Worm (Caenorhabditis elegans) whole organism, young adult: ENCODE data around the gene ZK402.2.
A peak's percentile ranks its signal among the peaks of the same experiment; 100 is the strongest.

Experiments used
- B0035.1 ChIP-seq: sonication (generic microtip); optimal IDR thresholded peaks from 2 replicates; lab custom pipeline; 2016; ENCODE audit warnings: missing genetic modification characterization, mild to moderate bottlenecking, missing compliant biosample characterization, missing genotype, missing genetic modification reagents
- B0261.1 ChIP-seq: sonication (generic microtip); optimal IDR thresholded peaks from 2 replicates; lab custom pipeline; 2016; ENCODE audit warnings: mild to moderate bottlenecking, missing genetic modification characterization, moderate library complexity, missing compliant biosample characterization
- B0336.3 ChIP-seq: fragments of 200-800 bp; sonication (Bioruptor generic); IDR thresholded peaks from 2 replicates; pipeline ENCODE4 v1.3.6; 2022; ENCODE audit warnings: missing genetic modification characterization, missing compliant biosample characterization
- C17E4.6 ChIP-seq: fragments of 200-800 bp; sonication (Bioruptor generic); IDR thresholded peaks from 2 replicates; pipeline ENCODE4 v1.3.6; 2022; ENCODE audit warnings: missing genetic modification reagents, missing genetic modification characterization, missing compliant biosample characterization
- D2030.7 ChIP-seq: fragments of 200-800 bp; sonication (Bioruptor generic); IDR thresholded peaks from 2 replicates; pipeline ENCODE4 v1.3.6; 2022; ENCODE audit warnings: missing genetic modification reagents, missing genetic modification characterization, missing compliant biosample characterization
- F33H1.4 ChIP-seq: fragments of 200-800 bp; sonication (Bioruptor generic); IDR thresholded peaks from 2 replicates; pipeline ENCODE4 v1.3.6; 2022; ENCODE audit warnings: missing genetic modification reagents, missing genetic modification characterization, missing compliant biosample characterization
- F37B4.10 ChIP-seq: fragments of 200-800 bp; sonication (Bioruptor generic); IDR thresholded peaks from 2 replicates; pipeline ENCODE4 v1.3.6; 2022; ENCODE audit warnings: missing genetic modification characterization, missing compliant biosample characterization
- F39B2.1 ChIP-seq: fragments of 200-800 bp; sonication (Bioruptor generic); IDR thresholded peaks from 2 replicates; pipeline ENCODE4 v1.3.6; 2022; ENCODE audit warnings: missing genetic modification reagents, missing genetic modification characterization, missing compliant biosample characterization
- F49E8.2 ChIP-seq: sonication (generic microtip); optimal IDR thresholded peaks from 3 replicates; lab custom pipeline; 2017; ENCODE audit warnings: missing genetic modification characterization, mild to moderate bottlenecking, missing compliant biosample characterization, antibody characterized with exemption, moderate library complexity; ENCODE audit not compliant: insufficient read depth
- K11D2.4 ChIP-seq: fragments of 200-800 bp; sonication (Bioruptor generic); IDR thresholded peaks from 2 replicates; pipeline ENCODE4 v1.3.6; 2022; ENCODE audit warnings: missing genetic modification reagents, missing genetic modification characterization, missing compliant biosample characterization
- T07F8.4 ChIP-seq: sonication (generic microtip); optimal IDR thresholded peaks from 2 replicates; lab custom pipeline; 2016; ENCODE audit warnings: mild to moderate bottlenecking, missing genetic modification characterization, moderate library complexity, missing compliant biosample characterization
- Y53F4B.3 ChIP-seq: fragments of 200-800 bp; sonication (Bioruptor generic); IDR thresholded peaks from 2 replicates; pipeline ENCODE4 v1.3.6; 2022; ENCODE audit warnings: missing genetic modification reagents, missing genetic modification characterization, missing compliant biosample characterization
- Y53G8AR.9 ChIP-seq: fragments of 200-800 bp; sonication (Bioruptor generic); conservative IDR thresholded peaks from 2 replicates; pipeline ENCODE4 v1.3.6; 2022; ENCODE audit warnings: missing genetic modification reagents, missing genetic modification characterization, missing compliant biosample characterization
- Y67H2A.10 ChIP-seq: fragments of 200-800 bp; sonication (Bioruptor generic); conservative IDR thresholded peaks from 2 replicates; pipeline ENCODE4 v1.3.6; 2022; ENCODE audit warnings: missing genetic modification reagents, missing genetic modification characterization, missing compliant biosample characterization
- aptf-3 ChIP-seq: fragments of 200-800 bp; sonication (Bioruptor generic); IDR thresholded peaks from 2 replicates; pipeline ENCODE4 v1.3.6; 2022; ENCODE audit warnings: missing genetic modification characterization, missing compliant biosample characterization
- atf-7 ChIP-seq: sonication (generic microtip); optimal IDR thresholded peaks from 2 replicates; lab custom pipeline; 2017; ENCODE audit warnings: mild to moderate bottlenecking, missing genetic modification characterization, missing compliant biosample characterization
- bed-1 ChIP-seq: fragments of 200-800 bp; sonication (Bioruptor generic); IDR thresholded peaks from 2 replicates; pipeline ENCODE4 v1.3.6; 2022; ENCODE audit warnings: missing genetic modification reagents, missing genetic modification characterization, missing compliant biosample characterization
- ccch-3 ChIP-seq: fragments of 200-800 bp; sonication (Bioruptor generic); optimal IDR thresholded peaks from 2 replicates; lab custom pipeline; 2018; ENCODE audit warnings: mild to moderate bottlenecking, missing genetic modification characterization, missing compliant biosample characterization
- cebp-2 ChIP-seq: fragments of 200-800 bp; sonication (Bioruptor generic); IDR thresholded peaks from 2 replicates; pipeline ENCODE4 v1.3.6; 2022; ENCODE audit warnings: missing genetic modification characterization, missing compliant biosample characterization
- die-1 ChIP-seq: sonication (generic microtip); optimal IDR thresholded peaks from 2 replicates; lab custom pipeline; 2016; ENCODE audit warnings: missing genotype, mild to moderate bottlenecking, missing genetic modification characterization, missing compliant biosample characterization
- dox-1 ChIP-seq: fragments of 200-800 bp; sonication (Bioruptor generic); IDR thresholded peaks from 2 replicates; pipeline ENCODE4 v1.3.6; 2022; ENCODE audit warnings: missing genetic modification reagents, missing genetic modification characterization, missing compliant biosample characterization
- dpff-1 ChIP-seq: sonication (generic microtip); optimal IDR thresholded peaks from 2 replicates; lab custom pipeline; 2017; ENCODE audit warnings: mild to moderate bottlenecking, missing genetic modification characterization, missing compliant biosample characterization
- egrh-3 ChIP-seq: fragments of 200-800 bp; sonication (Bioruptor generic); IDR thresholded peaks from 2 replicates; pipeline ENCODE4 v1.3.6; 2022; ENCODE audit warnings: missing genetic modification reagents, missing genetic modification characterization, missing compliant biosample characterization
- ekl-4 ChIP-seq: fragments of 200-800 bp; sonication (Bioruptor generic); IDR thresholded peaks from 2 replicates; pipeline ENCODE4 v1.3.6; 2022; ENCODE audit warnings: missing genetic modification reagents, missing genetic modification characterization, missing compliant biosample characterization
- gei-17 ChIP-seq: fragments of 200-800 bp; sonication (Bioruptor generic); optimal IDR thresholded peaks from 2 replicates; lab custom pipeline; 2018; ENCODE audit warnings: mild to moderate bottlenecking, missing genetic modification characterization, missing compliant biosample characterization
- him-1 ChIP-seq: sonication (generic microtip); optimal IDR thresholded peaks from 2 replicates; lab custom pipeline; 2016; ENCODE audit warnings: missing genotype, missing genetic modification reagents, missing genetic modification characterization, missing compliant biosample characterization
- hsf-1 ChIP-seq: fragments of 200-800 bp; sonication (Bioruptor generic); IDR thresholded peaks from 2 replicates; pipeline ENCODE4 v1.3.6; 2022; ENCODE audit warnings: missing genetic modification reagents, missing genetic modification characterization, missing compliant biosample characterization
- lag-1 ChIP-seq: fragments of 200-800 bp; sonication (Bioruptor generic); IDR thresholded peaks from 2 replicates; pipeline ENCODE4 v1.3.6; 2022; ENCODE audit warnings: missing genetic modification reagents, missing genetic modification characterization, missing compliant biosample characterization
- let-607 ChIP-seq, 2 experiments: fragments of 200-800 bp in 1 of 2; sonication (Bioruptor generic) in 1 of 2; sonication (generic microtip) in 1 of 2; optimal IDR thresholded peaks; 2 replicates each; lab custom pipeline; 2016 to 2018; ENCODE audit warnings: mild to moderate bottlenecking in 2 of 2, missing compliant biosample characterization in 2 of 2, missing genetic modification characterization in 2 of 2, moderate library complexity in 2 of 2, missing genotype in 1 of 2
- lin-35 ChIP-seq, 3 experiments: fragments of 150-350 bp in 2 of 3; sonication (generic microtip) in 1 of 3; optimal IDR thresholded peaks; 2 replicates each; lab custom pipeline; 2014 to 2018; ENCODE audit warnings: missing biosample characterization in 3 of 3, missing genetic modification characterization in 3 of 3, missing genetic modification reagents in 3 of 3
- lsl-1 ChIP-seq: fragments of 200-800 bp; sonication (Bioruptor generic); optimal IDR thresholded peaks from 2 replicates; lab custom pipeline; 2018; ENCODE audit warnings: mild to moderate bottlenecking, missing genetic modification characterization, moderate library complexity, missing compliant biosample characterization
- lsy-27 ChIP-seq: sonication (generic microtip); optimal IDR thresholded peaks from 2 replicates; lab custom pipeline; 2017; ENCODE audit warnings: missing genetic modification characterization, mild to moderate bottlenecking, missing compliant biosample characterization, antibody characterized with exemption, missing genotype, borderline replicate concordance; ENCODE audit not compliant: insufficient read depth
- madf-3 ChIP-seq: fragments of 200-800 bp; sonication (Bioruptor generic); IDR thresholded peaks from 2 replicates; pipeline ENCODE4 v1.3.6; 2022; ENCODE audit warnings: missing genetic modification reagents, missing genetic modification characterization, missing compliant biosample characterization
- madf-8 ChIP-seq: fragments of 200-800 bp; sonication (Bioruptor generic); conservative IDR thresholded peaks from 2 replicates; pipeline ENCODE4 v1.3.6; 2022; ENCODE audit warnings: missing genetic modification reagents, missing genetic modification characterization, missing compliant biosample characterization
- mes-4 ChIP-seq: sonication (generic microtip); optimal IDR thresholded peaks from 2 replicates; lab custom pipeline; 2016; ENCODE audit warnings: missing genotype, missing genetic modification characterization, missing compliant biosample characterization
- nfyb-1 ChIP-seq: fragments of 200-800 bp; sonication (Bioruptor generic); IDR thresholded peaks from 2 replicates; pipeline ENCODE4 v1.3.6; 2022; ENCODE audit warnings: missing genetic modification reagents, missing genetic modification characterization, missing compliant biosample characterization
- rcor-1 ChIP-seq: fragments of 200-800 bp; sonication (Bioruptor generic); IDR thresholded peaks from 2 replicates; pipeline ENCODE4 v1.3.6; 2022; ENCODE audit warnings: missing genetic modification reagents, missing genetic modification characterization, missing compliant biosample characterization
- rec-8 ChIP-seq, 2 experiments: sonication (generic microtip); optimal IDR thresholded peaks; 2 replicates each; lab custom pipeline; 2016; ENCODE audit warnings: mild to moderate bottlenecking in 2 of 2, missing genetic modification characterization in 2 of 2, missing genetic modification reagents in 2 of 2, missing genotype in 2 of 2, missing biosample characterization in 1 of 2, missing compliant biosample characterization in 1 of 2, moderate library complexity in 1 of 2
- repo-1 ChIP-seq: sonication (generic microtip); optimal IDR thresholded peaks from 2 replicates; lab custom pipeline; 2017; ENCODE audit warnings: mild to moderate bottlenecking, missing genetic modification characterization, missing compliant biosample characterization
- sea-2 ChIP-seq: fragments of 200-800 bp; sonication (Bioruptor generic); IDR thresholded peaks from 2 replicates; pipeline ENCODE4 v1.3.6; 2022; ENCODE audit warnings: missing genetic modification characterization, missing compliant biosample characterization
- snpc-1.1 ChIP-seq: sonication (generic microtip); optimal IDR thresholded peaks from 2 replicates; lab custom pipeline; 2017; ENCODE audit warnings: missing genetic modification characterization, mild to moderate bottlenecking, missing compliant biosample characterization, antibody characterized with exemption, moderate library complexity, missing genotype, missing genetic modification reagents; ENCODE audit not compliant: insufficient read depth
- snpc-1.3 ChIP-seq: sonication (generic microtip); optimal IDR thresholded peaks from 2 replicates; lab custom pipeline; 2017; ENCODE audit warnings: missing genetic modification characterization, mild to moderate bottlenecking, missing compliant biosample characterization, antibody characterized with exemption, moderate library complexity, missing genotype, missing genetic modification reagents; ENCODE audit not compliant: insufficient read depth
- snpc-3.4 ChIP-seq: sonication (generic microtip); optimal IDR thresholded peaks from 2 replicates; lab custom pipeline; 2017; ENCODE audit warnings: missing genetic modification characterization, mild to moderate bottlenecking, missing compliant biosample characterization, antibody characterized with exemption, moderate library complexity, missing genotype, missing genetic modification reagents
- sptf-2 ChIP-seq: fragments of 200-800 bp; sonication (Bioruptor generic); optimal IDR thresholded peaks from 2 replicates; lab custom pipeline; 2018; ENCODE audit warnings: mild to moderate bottlenecking, missing genetic modification characterization, missing compliant biosample characterization
- tbx-9 ChIP-seq: sonication (generic microtip); optimal IDR thresholded peaks from 2 replicates; lab custom pipeline; 2016; ENCODE audit warnings: borderline replicate concordance, missing genetic modification characterization, inconsistent platforms, missing compliant biosample characterization
- unc-62 ChIP-seq: fragments of 150-350 bp; optimal IDR thresholded peaks from 2 replicates; lab custom pipeline; 2014; ENCODE audit warnings: missing biosample characterization, missing genetic modification reagents, missing genetic modification characterization
- zfh-2 ChIP-seq: fragments of 200-800 bp; sonication (Bioruptor generic); conservative IDR thresholded peaks from 2 replicates; pipeline ENCODE4 v1.3.6; 2022; ENCODE audit warnings: missing genetic modification reagents, missing genetic modification characterization, missing compliant biosample characterization

Gene ZK402.2

ce11 chrX:1446593-1447141 is 43.1 kb downstream of the ZK402.2 start, which contains the start of gene zfp-3 (continued):
- TF ChIP-seq lag-1 (GFP tag; lab: Robert Waterston, UW) (no peak), repo-1 (tag; lab: Kevin White, UChicago) (peak; percentile 70), snpc-1.3 (tag; lab: Kevin White, UChicago) (no peak), T07F8.4 (tag; lab: Kevin White, UChicago) (peak; percentile 18), hsf-1 (no peak), Y67H2A.10 (peak; percentile 87), Y53F4B.3 (GFP tag; lab: Robert Waterston, UW) (no peak), dox-1 (peak; percentile 85), F49E8.2 (tag; lab: Kevin White, UChicago) (no peak), K11D2.4 (GFP tag; lab: Robert Waterston, UW) (peak; percentile 89), gei-17 (peak; percentile 87), rcor-1 (GFP tag; lab: Robert Waterston, UW) (peak; percentile 55), B0261.1 (tag; lab: Kevin White, UChicago) (no peak), rec-8 (tag; optimal IDR thresholded peaks at IDR 0.05; lab: Kevin White, UChicago) (no peak), F39B2.1 (GFP tag; lab: Robert Waterston, UW) (no peak), egrh-3 (GFP tag; lab: Robert Waterston, UW) (peak; percentile 47; the same call in 1 of the 2 replicates), tbx-9 (tag; lab: Kevin White, UChicago) (no peak), aptf-3 (GFP tag; lab: Robert Waterston, UW) (no peak), let-607 (tag; optimal IDR thresholded peaks at IDR 0.05; lab: Kevin White, UChicago) (peak in 1 of 2 experiments; percentile 64), madf-8 (GFP tag; lab: Robert Waterston, UW) (no peak), lin-35 (GFP tag; optimal IDR thresholded peaks at IDR 0.05; lab: Kevin White, UChicago) (peak in 1 of 3 experiments; percentile 76), sea-2 (GFP tag; lab: Robert Waterston, UW) (peak; percentile 47; the same call in 1 of the 2 replicates), snpc-3.4 (tag; lab: Kevin White, UChicago) (no peak), bed-1 (GFP tag; lab: Robert Waterston, UW) (no peak), F33H1.4 (peak; percentile 56), C17E4.6 (GFP tag; lab: Robert Waterston, UW) (no peak), nfyb-1 (peak; percentile 84), mes-4 (tag; lab: Kevin White, UChicago) (no peak), Y53G8AR.9 (peak; percentile 77; the same call in 1 of the 2 replicates), lsy-27 (no peak), die-1 (tag; lab: Kevin White, UChicago) (peak; percentile 11), madf-3 (no peak), zfh-2 (GFP tag; lab: Robert Waterston, UW) (peak; percentile 97), D2030.7 (GFP tag; lab: Robert Waterston, UW) (no peak), B0035.1 (tag; lab: Kevin White, UChicago) (peak; percentile 65), him-1 (tag; lab: Kevin White, UChicago) (no peak), B0336.3 (GFP tag; lab: Robert Waterston, UW) (peak; percentile 88), ccch-3 (no peak), cebp-2 (GFP tag; lab: Robert Waterston, UW) (no peak), sptf-2 (GFP tag; lab: Kevin White, UChicago) (no peak), F37B4.10 (no peak), unc-62 (no peak), snpc-1.1 (tag; lab: Kevin White, UChicago) (no peak), lsl-1 (no peak), atf-7 (tag; lab: Kevin White, UChicago) (peak; percentile 92), dpff-1 (tag; lab: Kevin White, UChicago) (no peak), ekl-4 (peak; percentile 92)
